Worm (Caenorhabditis elegans) whole organism, early embryonic: ENCODE data around the gene T25D1.1.

Source experiments
- B0310.2 ChIP-seq: sonication (generic microtip); optimal IDR thresholded peaks from 2 replicates; lab custom pipeline; 2016; ENCODE audit warnings: mild to moderate bottlenecking, missing genetic modification characterization, missing compliant biosample characterization
- ceh-13 ChIP-seq: fragments of 200-800 bp; sonication (Bioruptor generic); optimal IDR thresholded peaks from 2 replicates; lab custom pipeline; 2018; ENCODE audit warnings: mild to moderate bottlenecking, missing genetic modification characterization, missing compliant biosample characterization
- ets-7 ChIP-seq: sonication (generic microtip); optimal IDR thresholded peaks from 2 replicates; lab custom pipeline; 2016; ENCODE audit warnings: missing genotype, missing genetic modification characterization, missing compliant biosample characterization
- pes-1 ChIP-seq: fragments of 200-800 bp; sonication (Bioruptor generic); IDR thresholded peaks from 2 replicates; pipeline ENCODE4 v1.3.6; 2022; ENCODE audit warnings: missing genetic modification reagents, missing genetic modification characterization, missing compliant biosample characterization
- scrt-1 ChIP-seq: fragments of 200-800 bp; sonication (Bioruptor generic); IDR thresholded peaks from 2 replicates; pipeline ENCODE4 v1.3.6; 2022; ENCODE audit warnings: missing genetic modification characterization, missing compliant biosample characterization
- sea-1 ChIP-seq: fragments of 200-800 bp; sonication (Bioruptor generic); conservative IDR thresholded peaks from 2 replicates; pipeline ENCODE4 v1.3.6; 2022; ENCODE audit warnings: missing genetic modification characterization, missing compliant biosample characterization
- tbx-11 ChIP-seq: fragments of 200-800 bp; sonication (Bioruptor generic); IDR thresholded peaks from 2 replicates; pipeline ENCODE4 v1.3.6; 2022; ENCODE audit warnings: missing genetic modification characterization, missing compliant biosample characterization

ce11 chrX:16532513-16532912 is 12.9 kb downstream of the T25D1.1 start:
- TF ChIP-seq pes-1 (GFP tag; lab: Robert Waterston, UW) (no peak), scrt-1 (GFP tag; lab: Robert Waterston, UW) (no peak), sea-1 (GFP tag; lab: Robert Waterston, UW) (no peak), ceh-13 (GFP tag; lab: Kevin White, UChicago) (no peak), tbx-11 (no peak), B0310.2 (tag; lab: Kevin White, UChicago) (no peak), ets-7 (tag; lab: Kevin White, UChicago) (no peak)
